Fruit fly (Drosophila melanogaster) whole organism, embryonic: ENCODE measurements around the gene Sas-6.

Experiments
- Adf1 ChIP-seq: fragments of 200-800 bp; sonication (Bioruptor generic); IDR thresholded peaks from 2 replicates; pipeline ENCODE4 v1.3.6; 2022; ENCODE audit warnings: missing biosample characterization, missing genetic modification characterization
- B-H1 ChIP-seq: fragments of 200-800 bp; sonication (Bioruptor generic); IDR thresholded peaks from 3 replicates; pipeline ENCODE4 v1.3.6; 2022; ENCODE audit warnings: missing biosample characterization, missing genetic modification characterization
- CG12104 ChIP-seq: fragments of 200-800 bp; sonication (Bioruptor generic); optimal IDR thresholded peaks from 3 replicates; lab custom pipeline; 2016; ENCODE audit warnings: missing biosample characterization, missing genetic modification characterization
- CG12155 ChIP-seq: fragments of 200-800 bp; sonication (Bioruptor generic); optimal IDR thresholded peaks from 3 replicates; lab custom pipeline; 2016; ENCODE audit warnings: missing biosample characterization, missing genetic modification characterization
- CG15601 ChIP-seq: fragments of 200-800 bp; sonication (Bioruptor generic); optimal IDR thresholded peaks from 3 replicates; lab custom pipeline; 2019; ENCODE audit warnings: missing biosample characterization, mild to moderate bottlenecking, missing genetic modification characterization, moderate library complexity
- CG17186 ChIP-seq: fragments of 200-800 bp; sonication (Bioruptor generic); optimal IDR thresholded peaks from 3 replicates; lab custom pipeline; 2017; ENCODE audit warnings: missing biosample characterization, missing genetic modification reagents, missing genetic modification characterization
- CG1792 ChIP-seq: fragments of 200-800 bp; sonication (Bioruptor generic); optimal IDR thresholded peaks from 2 replicates; lab custom pipeline; 2016; ENCODE audit warnings: missing biosample characterization, missing genetic modification characterization
- CG2202 ChIP-seq: fragments of 200-800 bp; sonication (Bioruptor generic); optimal IDR thresholded peaks from 2 replicates; lab custom pipeline; 2018; ENCODE audit warnings: missing biosample characterization, mild to moderate bottlenecking, missing genetic modification characterization
- CG2712 ChIP-seq: fragments of 200-800 bp; optimal IDR thresholded peaks from 3 replicates; lab custom pipeline; 2019; ENCODE audit warnings: missing biosample characterization, mild to moderate bottlenecking, missing genetic modification characterization, moderate library complexity
- CG30431 ChIP-seq: fragments of 200-800 bp; sonication (Bioruptor generic); optimal IDR thresholded peaks from 2 replicates; lab custom pipeline; 2017; ENCODE audit warnings: missing biosample characterization, missing genetic modification characterization
- CG31224 ChIP-seq: fragments of 200-800 bp; sonication (Bioruptor generic); IDR thresholded peaks from 2 replicates; pipeline ENCODE4 v1.3.6; 2022; ENCODE audit warnings: missing biosample characterization, missing genetic modification characterization
- CG31388 ChIP-seq: fragments of 200-800 bp; sonication (Bioruptor generic); optimal IDR thresholded peaks from 2 replicates; lab custom pipeline; 2016; ENCODE audit warnings: missing biosample characterization, missing genetic modification characterization
- CG3847 ChIP-seq: fragments of 200-800 bp; sonication (Bioruptor generic); IDR thresholded peaks from 2 replicates; pipeline ENCODE4 v1.3.6; 2022; ENCODE audit warnings: missing biosample characterization, missing genetic modification characterization
- CG4282 ChIP-seq: fragments of 200-800 bp; sonication (Bioruptor generic); optimal IDR thresholded peaks from 2 replicates; lab custom pipeline; 2016; ENCODE audit warnings: missing biosample characterization, missing genetic modification characterization
- CG4360 ChIP-seq: fragments of 200-800 bp; sonication (Bioruptor generic); IDR thresholded peaks from 2 replicates; pipeline ENCODE4 v1.3.6; 2022; ENCODE audit warnings: missing biosample characterization, missing genetic modification characterization
- CG4854 ChIP-seq: fragments of 200-800 bp; sonication (Bioruptor generic); optimal IDR thresholded peaks from 2 replicates; lab custom pipeline; 2016; ENCODE audit warnings: missing biosample characterization, missing genetic modification characterization, inconsistent platforms
- CG5245 ChIP-seq: fragments of 200-800 bp; sonication (Bioruptor generic); optimal IDR thresholded peaks from 3 replicates; lab custom pipeline; 2016; ENCODE audit warnings: missing biosample characterization, missing genetic modification characterization
- CG6791 ChIP-seq: fragments of 200-800 bp; sonication (Bioruptor generic); IDR thresholded peaks from 3 replicates; pipeline ENCODE4 v1.3.6; 2022; ENCODE audit warnings: missing biosample characterization, missing genetic modification characterization; ENCODE audit not compliant: partially characterized antibody
- CG7271 ChIP-seq: fragments of 200-800 bp; sonication (Bioruptor generic); optimal IDR thresholded peaks from 2 replicates; lab custom pipeline; 2018; ENCODE audit warnings: missing biosample characterization, mild to moderate bottlenecking, missing genetic modification characterization, moderate library complexity
- CG7556 ChIP-seq: fragments of 200-800 bp; sonication (Bioruptor generic); optimal IDR thresholded peaks from 2 replicates; lab custom pipeline; 2017; ENCODE audit warnings: missing biosample characterization, mild to moderate bottlenecking, missing genetic modification characterization
- CG8281 ChIP-seq: fragments of 200-800 bp; sonication (Bioruptor generic); optimal IDR thresholded peaks from 2 replicates; lab custom pipeline; 2018; ENCODE audit warnings: missing biosample characterization, mild to moderate bottlenecking, missing genetic modification characterization, moderate library complexity
- CG9876 ChIP-seq: fragments of 200-800 bp; sonication (Bioruptor generic); optimal IDR thresholded peaks from 2 replicates; lab custom pipeline; 2016; ENCODE audit warnings: missing biosample characterization, missing genetic modification characterization
- Dek ChIP-seq: fragments of 200-800 bp; sonication (Bioruptor generic); optimal IDR thresholded peaks from 3 replicates; lab custom pipeline; 2019; ENCODE audit warnings: missing biosample characterization, mild to moderate bottlenecking, missing genetic modification characterization, moderate library complexity
- Dip2 ChIP-seq: fragments of 200-800 bp; sonication (Bioruptor generic); IDR thresholded peaks from 2 replicates; pipeline ENCODE4 v1.3.6; 2022; ENCODE audit warnings: missing biosample characterization, missing genetic modification characterization
- Dip3 ChIP-seq: fragments of 200-800 bp; sonication (Bioruptor generic); optimal IDR thresholded peaks from 3 replicates; lab custom pipeline; 2016; ENCODE audit warnings: missing biosample characterization, missing genetic modification characterization
- Dp ChIP-seq: fragments of 200-800 bp; sonication (Bioruptor generic); optimal IDR thresholded peaks from 2 replicates; lab custom pipeline; 2018; ENCODE audit warnings: missing biosample characterization, mild to moderate bottlenecking, missing genetic modification characterization, moderate library complexity
- Drgx ChIP-seq: fragments of 200-800 bp; sonication (Bioruptor generic); IDR thresholded peaks from 2 replicates; pipeline ENCODE4 v1.3.6; 2022; ENCODE audit warnings: missing biosample characterization, missing genetic modification characterization
- Ets97D ChIP-seq: fragments of 200-800 bp; sonication (Bioruptor generic); optimal IDR thresholded peaks from 3 replicates; lab custom pipeline; 2016; ENCODE audit warnings: missing biosample characterization, missing genetic modification characterization
- Fer1 ChIP-seq: fragments of 200-800 bp; sonication (Bioruptor generic); optimal IDR thresholded peaks from 2 replicates; lab custom pipeline; 2017; ENCODE audit warnings: missing biosample characterization, mild to moderate bottlenecking, missing genetic modification characterization
- Gug ChIP-seq: fragments of 200-800 bp; sonication (Bioruptor generic); IDR thresholded peaks from 4 replicates; pipeline ENCODE4 v1.3.6; 2022; ENCODE audit warnings: missing biosample characterization, missing genetic modification characterization
- HLHmδ ChIP-seq: fragments of 200-800 bp; sonication (Bioruptor generic); optimal IDR thresholded peaks from 2 replicates; lab custom pipeline; 2018; ENCODE audit warnings: missing biosample characterization, mild to moderate bottlenecking, missing genetic modification characterization, moderate library complexity
- HmgZ ChIP-seq: fragments of 200-800 bp; sonication (Bioruptor generic); optimal IDR thresholded peaks from 2 replicates; lab custom pipeline; 2018; ENCODE audit warnings: missing biosample characterization, mild to moderate bottlenecking, missing genetic modification characterization
- Lpt ChIP-seq: fragments of >200 bp; optimal IDR thresholded peaks from 2 replicates; lab custom pipeline; 2018; ENCODE audit warnings: missing biosample characterization, missing genetic modification characterization
- Mrtf ChIP-seq: fragments of 200-800 bp; sonication (Bioruptor generic); IDR thresholded peaks from 3 replicates; pipeline ENCODE4 v1.3.6; 2022; ENCODE audit warnings: missing biosample characterization, missing genetic modification characterization
- Neu2 ChIP-seq: fragments of 200-800 bp; sonication (Bioruptor generic); optimal IDR thresholded peaks from 3 replicates; lab custom pipeline; 2016; ENCODE audit warnings: missing biosample characterization, missing genetic modification characterization, borderline replicate concordance
- Poxn ChIP-seq: fragments of 200-800 bp; sonication (Bioruptor generic); IDR thresholded peaks from 2 replicates; pipeline ENCODE4 v1.3.6; 2022; ENCODE audit warnings: missing biosample characterization, missing genetic modification characterization
- Six4 ChIP-seq: fragments of 200-800 bp; sonication (Bioruptor generic); optimal IDR thresholded peaks from 2 replicates; lab custom pipeline; 2016; ENCODE audit warnings: missing biosample characterization, missing genetic modification characterization
- Xbp1 ChIP-seq: fragments of 200-800 bp; sonication (Bioruptor generic); optimal IDR thresholded peaks from 3 replicates; lab custom pipeline; 2016; ENCODE audit warnings: missing biosample characterization, mild to moderate bottlenecking, missing genetic modification characterization
- Xrp1 ChIP-seq: fragments of 200-800 bp; sonication (Bioruptor generic); IDR thresholded peaks from 2 replicates; pipeline ENCODE4 v1.3.6; 2022; ENCODE audit warnings: missing biosample characterization, missing genetic modification characterization
- ara ChIP-seq: fragments of 200-800 bp; sonication (Bioruptor generic); IDR thresholded peaks from 2 replicates; pipeline ENCODE4 v1.3.6; 2022; ENCODE audit warnings: missing biosample characterization, missing genetic modification characterization
- bowl ChIP-seq: fragments of 200-800 bp; sonication (Bioruptor generic); IDR thresholded peaks from 2 replicates; pipeline ENCODE4 v1.3.6; 2022; ENCODE audit warnings: missing biosample characterization, missing genetic modification characterization
- chif ChIP-seq, 2 experiments: fragments of 200-800 bp; sonication (Bioruptor generic); optimal IDR thresholded peaks; 3 replicates each; lab custom pipeline; 2016; ENCODE audit warnings: missing biosample characterization in 2 of 2, missing genetic modification characterization in 2 of 2
- disco-r ChIP-seq: fragments of 200-800 bp; sonication (Bioruptor generic); optimal IDR thresholded peaks from 2 replicates; lab custom pipeline; 2016; ENCODE audit warnings: missing biosample characterization, missing genetic modification characterization
- gsb ChIP-seq: fragments of 200-800 bp; sonication (Bioruptor generic); IDR thresholded peaks from 2 replicates; pipeline ENCODE4 v1.3.6; 2022; ENCODE audit warnings: missing biosample characterization, missing genetic modification characterization
- lab ChIP-seq: fragments of 200-800 bp; sonication (Bioruptor generic); optimal IDR thresholded peaks from 3 replicates; lab custom pipeline; 2017; ENCODE audit warnings: missing biosample characterization, missing genetic modification characterization, mild to moderate bottlenecking, moderate library complexity, missing genetic modification reagents
- mam ChIP-seq: fragments of 200-800 bp; sonication (Bioruptor generic); optimal IDR thresholded peaks from 3 replicates; lab custom pipeline; 2016; ENCODE audit warnings: missing biosample characterization, missing genetic modification characterization
- pros ChIP-seq: fragments of 200-800 bp; sonication (Bioruptor generic); optimal IDR thresholded peaks from 3 replicates; lab custom pipeline; 2019; ENCODE audit warnings: missing biosample characterization, mild to moderate bottlenecking, missing genetic modification characterization, moderate library complexity
- psq ChIP-seq: fragments of 200-800 bp; sonication (Bioruptor generic); optimal IDR thresholded peaks from 2 replicates; lab custom pipeline; 2017; ENCODE audit warnings: missing biosample characterization, missing genetic modification characterization
- ro ChIP-seq: fragments of 200-800 bp; sonication (Bioruptor generic); IDR thresholded peaks from 2 replicates; pipeline ENCODE4 v1.3.6; 2022; ENCODE audit warnings: missing biosample characterization, missing genetic modification characterization
- so ChIP-seq: fragments of 200-800 bp; sonication (Bioruptor generic); IDR thresholded peaks from 3 replicates; pipeline ENCODE4 v1.3.6; 2022; ENCODE audit warnings: missing biosample characterization, missing genetic modification characterization
- unpg ChIP-seq: fragments of 200-800 bp; sonication (Bioruptor generic); optimal IDR thresholded peaks from 3 replicates; lab custom pipeline; 2018; ENCODE audit warnings: missing biosample characterization, mild to moderate bottlenecking, missing genetic modification characterization, moderate library complexity

Sas-6 gene

dm6 chr3R:29983073-29983544 is 12.0 kb upstream of the Sas-6 start, which contains the start of gene CG7896 (continued):
- TF ChIP-seq CG1792 (GFP tag; lab: Kevin White, UChicago) (no peak), ro (GFP tag; lab: Robert Waterston, UW) (0 out of 2 replicates have a peak, but pooled peaks have one; percentile 56), unpg (peak; percentile 58), CG4854 (GFP tag; lab: Kevin White, UChicago) (no peak), HLHmδ (GFP tag; lab: Kevin White, UChicago) (no peak), CG2712 (tag; lab: Kevin White, UChicago) (peak; percentile 84), lab (GFP tag; lab: Kevin White, UChicago) (peak; percentile 77), CG15601 (tag; lab: Kevin White, UChicago) (peak; percentile 62), Six4 (peak; percentile 25), Dip2 (GFP tag; lab: Robert Waterston, UW) (no peak), CG4360 (no peak), bowl (GFP tag; lab: Robert Waterston, UW) (no peak), chif (GFP tag; optimal IDR thresholded peaks at IDR 0.05; lab: Kevin White, UChicago) (no peak), CG2202 (tag; lab: Kevin White, UChicago) (peak; percentile 25), CG5245 (GFP tag; lab: Kevin White, UChicago) (peak; percentile 40), CG3847 (GFP tag; lab: Robert Waterston, UW) (peak; percentile 75), CG31224 (GFP tag; lab: Robert Waterston, UW) (peak; percentile 72), gsb (GFP tag; lab: Robert Waterston, UW) (peak; percentile 71; the same call in 1 of the 2 replicates), Gug (GFP tag; lab: Robert Waterston, UW) (peak; percentile 71), Dip3 (GFP tag; lab: Kevin White, UChicago) (peak; percentile 6), psq (GFP tag; lab: Kevin White, UChicago) (peak; percentile 4), CG8281 (tag; lab: Kevin White, UChicago) (peak; percentile 29), CG7271 (tag; lab: Kevin White, UChicago) (no peak), CG30431 (GFP tag; lab: Kevin White, UChicago) (peak; percentile 20), CG4282 (no peak), CG6791 (GFP tag; lab: Robert Waterston, UW) (0 out of 3 replicates have a peak, but pooled peaks have one; percentile 27), CG12155 (GFP tag; lab: Kevin White, UChicago) (peak; percentile 41), ara (GFP tag; lab: Robert Waterston, UW) (peak; percentile 68), Fer1 (peak; percentile 78), CG17186 (GFP tag; lab: Kevin White, UChicago) (no peak), Lpt (GFP tag; lab: Kevin White, UChicago) (no peak), CG12104 (peak; percentile 22), Ets97D (GFP tag; lab: Kevin White, UChicago) (no peak), Mrtf (GFP tag; lab: Robert Waterston, UW) (peak; percentile 71; the same call in 1 of the 3 replicates), Dek (peak; percentile 24), CG31388 (GFP tag; lab: Kevin White, UChicago) (no peak), mam (GFP tag; lab: Kevin White, UChicago) (no peak), Xrp1 (GFP tag; lab: Robert Waterston, UW) (peak; percentile 90), pros (GFP tag; lab: Kevin White, UChicago) (peak; percentile 7), Drgx (GFP tag; lab: Robert Waterston, UW) (peak; percentile 90), CG7556 (peak; percentile 73), Adf1 (peak; percentile 31; the same call in 1 of the 2 replicates), so (GFP tag; lab: Robert Waterston, UW) (peak; percentile 77; the same call in 2 of the 3 replicates), Neu2 (GFP tag; lab: Kevin White, UChicago) (no peak), Dp (GFP tag; lab: Kevin White, UChicago) (no peak), Xbp1 (GFP tag; lab: Kevin White, UChicago) (peak; percentile 64), CG9876 (GFP tag; lab: Kevin White, UChicago) (no peak), disco-r (GFP tag; lab: Kevin White, UChicago) (no peak), HmgZ (tag; lab: Kevin White, UChicago) (peak; percentile 26), Poxn (no peak), B-H1 (GFP tag; lab: Robert Waterston, UW) (peak; percentile 57; the same call in 2 of the 3 replicates)
